Worm (Caenorhabditis elegans): ENCODE measurements around the gene srbc-3.

DNA sequence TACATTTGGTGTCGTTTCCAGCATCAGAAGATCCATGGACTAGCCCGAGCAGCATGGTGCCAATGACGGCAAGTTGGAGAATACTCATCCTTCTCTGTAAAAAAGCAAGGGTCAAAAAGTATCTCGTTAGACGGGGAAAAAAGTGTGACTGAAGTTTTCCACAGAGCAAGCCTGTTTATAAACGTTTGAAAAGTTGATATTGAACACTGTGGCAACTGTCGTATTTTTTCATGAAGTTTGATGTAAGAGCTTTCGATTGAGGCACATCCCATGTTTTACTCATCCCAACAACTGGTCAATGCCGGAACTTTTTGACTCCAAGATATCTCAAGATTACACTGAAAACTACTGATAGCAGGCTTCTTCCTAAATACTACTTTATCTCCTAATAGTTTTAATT, 10.7 kb downstream of the srbc-3 start, which contains the start of gene F35F10.13:
- TF ChIP-seq sptf-1 (tag; optimal IDR thresholded peaks at IDR 0.05) (no peak), nhr-12 (tag; optimal IDR thresholded peaks at IDR 0.05) (no peak), lsy-2 (tag; optimal IDR thresholded peaks at IDR 0.05) (no peak), lin-13 (tag; optimal IDR thresholded peaks at IDR 0.05) (no peak)
